Worm (Caenorhabditis elegans): ENCODE results near the gene F28G4.3.

DNA sequence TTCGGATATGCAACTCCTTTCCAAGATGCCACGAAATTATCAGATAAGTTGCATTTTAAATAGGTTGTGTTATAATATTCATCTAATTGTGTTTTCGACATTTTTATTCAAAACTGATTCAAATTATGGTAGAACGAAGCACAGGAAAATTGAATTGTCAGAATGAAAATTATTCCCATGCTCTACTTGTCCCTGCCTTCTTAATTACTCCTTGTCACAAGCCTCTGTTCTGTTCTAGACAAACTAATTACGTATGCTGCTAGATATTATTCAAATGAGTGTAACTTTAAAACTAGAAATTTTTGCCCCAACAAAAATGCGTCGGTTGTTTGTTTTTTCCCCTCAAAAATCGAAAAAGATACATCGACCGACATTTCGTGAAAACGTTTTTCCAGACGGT, 43.4 kb downstream of the F28G4.3 start, which contains the start of gene srh-104:
- TF ChIP-seq lin-39 (tag; optimal IDR thresholded peaks at IDR 0.05) (no peak), pha-4 (tag; optimal IDR thresholded peaks at IDR 0.05) (no peak), nhr-28 (tag; optimal IDR thresholded peaks at IDR 0.05) (no peak), nhr-12 (tag; optimal IDR thresholded peaks at IDR 0.05) (no peak), ceh-9 (tag; optimal IDR thresholded peaks at IDR 0.05) (no peak), elt-3 (tag; optimal IDR thresholded peaks at IDR 0.05) (no peak), fkh-10 (GFP tag; optimal IDR thresholded peaks at IDR 0.05) (no peak), snpc-4 (tag; optimal IDR thresholded peaks at IDR 0.05) (no peak), elt-1 (tag; optimal IDR thresholded peaks at IDR 0.05) (no peak)

Measured in whole organism, L3 larva.